Worm (Caenorhabditis elegans): Measurements from ENCODE around the gene C01B9.1.

Gene C01B9.1

ce11 chrII:13806269-13806668 is 34.9 kb downstream of the C01B9.1 start:
- TF ChIP-seq grh-1 (GFP tag; IDR thresholded peaks at IDR 0.05) (no peak), unc-130 (tag; optimal IDR thresholded peaks at IDR 0.05) (no peak), efl-1 (optimal IDR thresholded peaks at IDR 0.05) (no peak), efl-1 (GFP tag; optimal IDR thresholded peaks at IDR 0.05 in 1 of 2) (peak in 1 of 2 experiments; percentile 24), snpc-4 (tag; optimal IDR thresholded peaks at IDR 0.05) (no peak), lir-3 (tag; optimal IDR thresholded peaks at IDR 0.05; ENCODE audit: poor library complexity) (no peak), ztf-4 (tag; optimal IDR thresholded peaks at IDR 0.05) (no peak), isw-1 (GFP tag; IDR thresholded peaks at IDR 0.05) (no peak), egl-13 (tag; optimal IDR thresholded peaks at IDR 0.05) (no peak), F16B12.6 (tag; optimal IDR thresholded peaks at IDR 0.05) (no peak), irx-1 (tag; optimal IDR thresholded peaks at IDR 0.05) (no peak), nhr-77 (tag; optimal IDR thresholded peaks at IDR 0.05) (peak; percentile 61), mdl-1 (tag; optimal IDR thresholded peaks at IDR 0.05) (no peak)

- TF ChIP-seq sup-37 (GFP tag; optimal IDR thresholded peaks at IDR 0.05) (no peak), swsn-7 (tag; optimal IDR thresholded peaks at IDR 0.05) (no peak), fkh-10 (GFP tag; optimal IDR thresholded peaks at IDR 0.05) (peak; percentile 61), vab-15 (tag; optimal IDR thresholded peaks at IDR 0.05) (no peak), unc-86 (tag; optimal IDR thresholded peaks at IDR 0.05) (no peak), fkh-4 (tag; optimal IDR thresholded peaks at IDR 0.05; ENCODE audit: borderline replicate concordance) (no peak), mef-2 (tag; optimal IDR thresholded peaks at IDR 0.05) (no peak), rnt-1 (tag; optimal IDR thresholded peaks at IDR 0.05) (no peak), alr-1 (tag; optimal IDR thresholded peaks at IDR 0.05; ENCODE audit: borderline replicate concordance) (no peak), unc-62 (GFP tag; optimal IDR thresholded peaks at IDR 0.05) (no peak), pag-3 (tag; optimal IDR thresholded peaks at IDR 0.05; ENCODE audit: borderline replicate concordance, insufficient read depth) (no peak), ces-1 (GFP tag; optimal IDR thresholded peaks at IDR 0.05) (no peak), ceh-63 (GFP tag; optimal IDR thresholded peaks at IDR 0.05) (no peak), lin-14 (GFP tag; optimal IDR thresholded peaks at IDR 0.05) (peak; percentile 38), tlp-1 (tag; optimal IDR thresholded peaks at IDR 0.05) (no peak), dsc-1 (tag; optimal IDR thresholded peaks at IDR 0.05) (no peak)
Observed at ce11 chrII:13812335-13812734, 41.0 kb downstream of the C01B9.1 start.

- TF ChIP-seq swsn-7 (tag; optimal IDR thresholded peaks at IDR 0.05): peak; percentile 16
- no peak for TF ChIP-seq unc-130 (tag; optimal IDR thresholded peaks at IDR 0.05)
- peak; percentile 4 for TF ChIP-seq nhr-85 (tag)
- TF ChIP-seq snpc-4 (tag; optimal IDR thresholded peaks at IDR 0.05): peak; percentile 69
- peak; percentile 76 for TF ChIP-seq lin-14 (GFP tag; optimal IDR thresholded peaks at IDR 0.05)
- TF ChIP-seq nhr-71 (tag; optimal IDR thresholded peaks at IDR 0.05): peak; percentile 49
- peak; percentile 58 for TF ChIP-seq ces-1 (GFP tag; optimal IDR thresholded peaks at IDR 0.05)
- TF ChIP-seq tbx-2 (tag; optimal IDR thresholded peaks at IDR 0.05): peak; percentile 31
- TF ChIP-seq elt-2 (tag; optimal IDR thresholded peaks at IDR 0.05): no peak
- TF ChIP-seq nhr-47 (tag; optimal IDR thresholded peaks at IDR 0.05): peak; percentile 48
- peak; percentile 38 for TF ChIP-seq fkh-10 (GFP tag; optimal IDR thresholded peaks at IDR 0.05)
Observed at ce11 chrII:13813413-13813812, 42.0 kb downstream of the C01B9.1 start.

- TF ChIP-seq ceh-90 (tag; optimal IDR thresholded peaks at IDR 0.05): no peak
- TF ChIP-seq elt-2 (tag; optimal IDR thresholded peaks at IDR 0.05): peak; percentile 17
- no peak for TF ChIP-seq lir-3 (tag; optimal IDR thresholded peaks at IDR 0.05; ENCODE audit: poor library complexity)
- no peak for TF ChIP-seq efl-1 (optimal IDR thresholded peaks at IDR 0.05)
- peak in 1 of 2 experiments; percentile 78 for TF ChIP-seq efl-1 (GFP tag; optimal IDR thresholded peaks at IDR 0.05 in 1 of 2)
Observed at ce11 chrII:13813950-13814349, 42.6 kb downstream of the C01B9.1 start.

DNA sequence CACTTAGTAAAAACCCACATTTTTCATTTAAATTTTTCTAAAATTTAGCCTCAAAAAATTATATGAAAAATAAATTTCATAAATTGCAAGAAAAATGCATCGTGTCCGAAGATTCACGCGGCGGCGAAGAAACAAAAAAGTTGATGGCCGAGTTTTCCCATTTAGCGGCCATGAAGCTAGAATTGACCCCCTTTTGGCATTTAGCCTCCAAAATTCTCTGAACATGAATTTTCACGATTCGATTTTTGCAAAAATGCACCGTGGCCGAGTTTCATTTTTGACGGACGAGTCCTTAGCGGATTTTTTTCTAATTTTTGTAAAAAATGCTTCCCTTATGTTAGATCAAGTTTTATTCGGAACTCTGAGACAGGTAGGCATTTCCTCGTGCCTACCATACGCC is 44.1 kb downstream of the C01B9.1 start:
- TF ChIP-seq nhr-19 (GFP tag; conservative IDR thresholded peaks at IDR 0.05) (no peak), mab-9 (GFP tag; IDR thresholded peaks at IDR 0.05) (no peak), unc-130 (tag; optimal IDR thresholded peaks at IDR 0.05) (no peak), nhr-20 (tag; optimal IDR thresholded peaks at IDR 0.05) (no peak), nhr-11 (tag; optimal IDR thresholded peaks at IDR 0.05) (no peak), nhr-90 (tag; optimal IDR thresholded peaks at IDR 0.05; ENCODE audit: poor library complexity) (no peak), tlp-1 (tag; optimal IDR thresholded peaks at IDR 0.05) (no peak), fos-1 (tag; optimal IDR thresholded peaks at IDR 0.05) (no peak), fkh-10 (GFP tag; optimal IDR thresholded peaks at IDR 0.05) (no peak), ztf-4 (tag; optimal IDR thresholded peaks at IDR 0.05) (no peak), grh-1 (GFP tag; IDR thresholded peaks at IDR 0.05) (no peak), dpl-1 (GFP tag; optimal IDR thresholded peaks at IDR 0.05) (no peak), egl-13 (tag; optimal IDR thresholded peaks at IDR 0.05) (no peak), ama-1 (optimal IDR thresholded peaks at IDR 0.05) (no peak), isw-1 (GFP tag; IDR thresholded peaks at IDR 0.05) (no peak), mef-2 (tag; optimal IDR thresholded peaks at IDR 0.05) (no peak), hlh-4 (tag; optimal IDR thresholded peaks at IDR 0.05) (no peak)

All from whole organism, L1 larva.